Worm (Caenorhabditis elegans): Measurements from ENCODE around the gene Y37E11AR.7.

Y37E11AR.7 gene

ce11 chrIV:3755355-3755754 lies at the start of gene Y37E11AR.7:
TSS of gene Y37E11AR.7 (minus strand) at chrIV:3755455.
- TF ChIP-seq ets-7 (tag; optimal IDR thresholded peaks at IDR 0.05): no peak
- no peak for TF ChIP-seq ceh-36 (tag; optimal IDR thresholded peaks at IDR 0.05)
- no peak for TF ChIP-seq hnd-1 (tag; optimal IDR thresholded peaks at IDR 0.05)
- TF ChIP-seq scrt-1 (GFP tag; IDR thresholded peaks at IDR 0.05): no peak
- no peak for TF ChIP-seq sea-1 (GFP tag; conservative IDR thresholded peaks at IDR 0.05)
- no peak for TF ChIP-seq flt-1 (GFP tag; IDR thresholded peaks at IDR 0.05)
- no peak for TF ChIP-seq tbx-11 (GFP tag; IDR thresholded peaks at IDR 0.05)
- TF ChIP-seq hmg-4 (GFP tag; optimal IDR thresholded peaks at IDR 0.05): no peak
- TF ChIP-seq B0310.2 (tag; optimal IDR thresholded peaks at IDR 0.05): no peak
- no peak for TF ChIP-seq tbx-37 (GFP tag; conservative IDR thresholded peaks at IDR 0.05)
- no peak for TF ChIP-seq ama-1 (optimal IDR thresholded peaks at IDR 0.05)

- TF ChIP-seq ceh-13 (GFP tag; optimal IDR thresholded peaks at IDR 0.05): no peak
- no peak for TF ChIP-seq aly-1 (tag; optimal IDR thresholded peaks at IDR 0.05)
- peak; percentile 63; the same call in 1 of the 2 replicates for TF ChIP-seq tbx-37 (GFP tag; conservative IDR thresholded peaks at IDR 0.05)
- peak; percentile 50; the same call in 1 of the 2 replicates for TF ChIP-seq pes-1 (GFP tag; IDR thresholded peaks at IDR 0.05)
- no peak for TF ChIP-seq F13C5.2 (tag; optimal IDR thresholded peaks at IDR 0.05)
- no peak for TF ChIP-seq tra-4 (tag; optimal IDR thresholded peaks at IDR 0.05)
- no peak for TF ChIP-seq sea-1 (GFP tag; conservative IDR thresholded peaks at IDR 0.05)
Measured at ce11 chrIV:3803252-3803651, 48.0 kb upstream of the Y37E11AR.7 start, which contains the start of the genes algn-14 and M02B7.2. TSS of gene algn-14 (minus strand) at chrIV:3803426. TSS of gene M02B7.2 (plus strand) at chrIV:3803581.

ce11 chrIV:3800952-3801351 lies 45.7 kb upstream of the Y37E11AR.7 start, which contains the start of gene osm-3:
TSS of gene osm-3 (minus strand) at chrIV:3801052.
- no peak for TF ChIP-seq ets-7 (tag; optimal IDR thresholded peaks at IDR 0.05)
- TF ChIP-seq tbx-11 (GFP tag; IDR thresholded peaks at IDR 0.05): no peak

ce11 chrIV:3797442-3797841 lies 42.2 kb upstream of the Y37E11AR.7 start:
- TF ChIP-seq hnd-1 (tag; optimal IDR thresholded peaks at IDR 0.05): no peak

- TF ChIP-seq scrt-1 (GFP tag; IDR thresholded peaks at IDR 0.05) (no peak), hnd-1 (tag; optimal IDR thresholded peaks at IDR 0.05) (no peak), ceh-13 (GFP tag; optimal IDR thresholded peaks at IDR 0.05) (no peak), sea-1 (GFP tag; conservative IDR thresholded peaks at IDR 0.05) (no peak), F13C5.2 (tag; optimal IDR thresholded peaks at IDR 0.05) (no peak), hmg-4 (GFP tag; optimal IDR thresholded peaks at IDR 0.05) (no peak), ets-7 (tag; optimal IDR thresholded peaks at IDR 0.05) (no peak), tra-4 (tag; optimal IDR thresholded peaks at IDR 0.05) (no peak), pes-1 (GFP tag; IDR thresholded peaks at IDR 0.05) (no peak), ceh-36 (tag; optimal IDR thresholded peaks at IDR 0.05) (no peak), tbx-11 (GFP tag; IDR thresholded peaks at IDR 0.05) (no peak), aly-1 (tag; optimal IDR thresholded peaks at IDR 0.05) (no peak), ama-1 (optimal IDR thresholded peaks at IDR 0.05) (no peak), hmbx-1 (tag; optimal IDR thresholded peaks at IDR 0.05) (no peak)
Measured at ce11 chrIV:3794437-3794836, 39.2 kb upstream of the Y37E11AR.7 start, which contains the start of gene K09B3.1. TSS of gene K09B3.1 (plus strand) at chrIV:3794737.

- no peak for TF ChIP-seq ama-1 (optimal IDR thresholded peaks at IDR 0.05)
- no peak for TF ChIP-seq tra-4 (tag; optimal IDR thresholded peaks at IDR 0.05)
- TF ChIP-seq tbx-37 (GFP tag; conservative IDR thresholded peaks at IDR 0.05): no peak
- TF ChIP-seq tbx-11 (GFP tag; IDR thresholded peaks at IDR 0.05): no peak
- TF ChIP-seq pes-1 (GFP tag; IDR thresholded peaks at IDR 0.05): no peak
- TF ChIP-seq hnd-1 (tag; optimal IDR thresholded peaks at IDR 0.05): no peak
- no peak for TF ChIP-seq ceh-36 (tag; optimal IDR thresholded peaks at IDR 0.05)
- no peak for TF ChIP-seq B0310.2 (tag; optimal IDR thresholded peaks at IDR 0.05)
- TF ChIP-seq scrt-1 (GFP tag; IDR thresholded peaks at IDR 0.05): no peak
- TF ChIP-seq flt-1 (GFP tag; IDR thresholded peaks at IDR 0.05): no peak
- TF ChIP-seq aly-1 (tag; optimal IDR thresholded peaks at IDR 0.05): no peak
- TF ChIP-seq F13C5.2 (tag; optimal IDR thresholded peaks at IDR 0.05): no peak
- TF ChIP-seq ceh-13 (GFP tag; optimal IDR thresholded peaks at IDR 0.05): no peak
- TF ChIP-seq ets-7 (tag; optimal IDR thresholded peaks at IDR 0.05): no peak
- TF ChIP-seq sea-1 (GFP tag; conservative IDR thresholded peaks at IDR 0.05): no peak
- TF ChIP-seq hmg-4 (GFP tag; optimal IDR thresholded peaks at IDR 0.05): no peak
Measured at ce11 chrIV:3783910-3784309, 28.7 kb upstream of the Y37E11AR.7 start, which contains the start of gene glct-6. TSS of gene glct-6 (plus strand) at chrIV:3784210.

ce11 chrIV:3781539-3781938 lies 26.3 kb upstream of the Y37E11AR.7 start:
- TF ChIP-seq ceh-36 (tag; optimal IDR thresholded peaks at IDR 0.05) (no peak), sea-1 (GFP tag; conservative IDR thresholded peaks at IDR 0.05) (no peak), scrt-1 (GFP tag; IDR thresholded peaks at IDR 0.05) (no peak), B0310.2 (tag; optimal IDR thresholded peaks at IDR 0.05) (no peak), pes-1 (GFP tag; IDR thresholded peaks at IDR 0.05) (no peak), ceh-13 (GFP tag; optimal IDR thresholded peaks at IDR 0.05) (no peak), hnd-1 (tag; optimal IDR thresholded peaks at IDR 0.05) (no peak), flt-1 (GFP tag; IDR thresholded peaks at IDR 0.05) (no peak), hmbx-1 (tag; optimal IDR thresholded peaks at IDR 0.05) (no peak), hmg-4 (GFP tag; optimal IDR thresholded peaks at IDR 0.05) (no peak), F13C5.2 (tag; optimal IDR thresholded peaks at IDR 0.05) (no peak), ets-7 (tag; optimal IDR thresholded peaks at IDR 0.05) (no peak), tbx-37 (GFP tag; conservative IDR thresholded peaks at IDR 0.05) (no peak)

- TF ChIP-seq ets-7 (tag; optimal IDR thresholded peaks at IDR 0.05) (no peak), flt-1 (GFP tag; IDR thresholded peaks at IDR 0.05) (no peak)
Measured at ce11 chrIV:3774160-3774559, 18.9 kb upstream of the Y37E11AR.7 start.

ce11 chrIV:3771182-3771581 lies 15.9 kb upstream of the Y37E11AR.7 start:
- peak; percentile 46; the same call in 1 of the 2 replicates for TF ChIP-seq pes-1 (GFP tag; IDR thresholded peaks at IDR 0.05)

Measured in whole organism, early embryonic.